Worm (Caenorhabditis elegans) whole organism, L1 larva: Measurements from ENCODE around the gene C04H5.1.

Experiments used
- aly-2 ChIP-seq: fragments of 150-350 bp; optimal IDR thresholded peaks from 2 replicates; lab custom pipeline; 2014; ENCODE audit warnings: missing biosample characterization, missing genetic modification characterization
- elt-2 ChIP-seq: sonication (generic microtip); optimal IDR thresholded peaks from 2 replicates; lab custom pipeline; 2016; ENCODE audit warnings: missing genetic modification characterization, mild to moderate bottlenecking, inconsistent platforms, missing compliant biosample characterization, missing genetic modification reagents
- mep-1 ChIP-seq: fragments of 150-350 bp; optimal IDR thresholded peaks from 2 replicates; lab custom pipeline; 2014; ENCODE audit warnings: missing biosample characterization, missing genetic modification characterization
- sup-37 ChIP-seq: fragments of 200-800 bp; sonication (Bioruptor generic); optimal IDR thresholded peaks from 2 replicates; lab custom pipeline; 2018; ENCODE audit warnings: mild to moderate bottlenecking, missing genetic modification characterization, missing compliant biosample characterization
- ztf-4 ChIP-seq: fragments of 150-350 bp; optimal IDR thresholded peaks from 2 replicates; lab custom pipeline; 2014; ENCODE audit warnings: missing biosample characterization, missing genetic modification characterization

ce11 chrII:14527104-14527503 lies 7.0 kb upstream of the C04H5.1 start:
- TF ChIP-seq mep-1 (tag; lab: Kevin White, UChicago) = no peak
- no peak for TF ChIP-seq sup-37 (GFP tag; lab: Kevin White, UChicago)
- TF ChIP-seq ztf-4 (tag; lab: Kevin White, UChicago) = no peak
- no peak for TF ChIP-seq aly-2 (tag; lab: Kevin White, UChicago)
- no peak for TF ChIP-seq elt-2 (tag; lab: Kevin White, UChicago)
